Worm (Caenorhabditis elegans) whole organism, L3 larva: ENCODE results near the gene pqn-87.

Experiments used
- egl-27 ChIP-seq: sonication (generic microtip); optimal IDR thresholded peaks from 4 replicates; lab custom pipeline; 2017; ENCODE audit warnings: missing biosample characterization, missing genetic modification reagents, missing genetic modification characterization
- tbx-2 ChIP-seq: sonication (generic microtip); optimal IDR thresholded peaks from 2 replicates; lab custom pipeline; 2016; ENCODE audit warnings: mild to moderate bottlenecking, missing genetic modification characterization, missing compliant biosample characterization

DNA sequence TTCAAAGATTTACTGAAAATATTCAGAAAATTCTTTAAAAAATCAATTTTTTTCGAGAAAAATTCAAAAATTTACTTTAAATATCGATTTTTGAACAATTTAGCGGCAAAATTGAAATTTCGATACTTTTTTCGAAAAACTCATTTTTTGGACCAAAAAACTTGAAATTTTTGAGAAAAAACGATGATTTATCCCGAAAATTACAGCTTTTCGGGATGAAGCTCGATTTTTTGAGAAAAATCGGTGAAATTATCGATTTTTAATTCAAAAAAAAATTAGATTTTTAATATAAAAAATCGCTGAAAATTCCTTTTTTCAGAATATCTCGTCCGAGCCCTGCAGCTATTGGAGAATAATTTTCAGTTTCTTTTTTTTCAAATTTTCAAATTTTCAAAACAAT is 16.1 kb downstream of the pqn-87 start:
- TF ChIP-seq egl-27: no peak
- TF ChIP-seq tbx-2 (tag; lab: Kevin White, UChicago): no peak
